Worm (Caenorhabditis elegans): ENCODE measurements around the gene kcnl-1.

DNA sequence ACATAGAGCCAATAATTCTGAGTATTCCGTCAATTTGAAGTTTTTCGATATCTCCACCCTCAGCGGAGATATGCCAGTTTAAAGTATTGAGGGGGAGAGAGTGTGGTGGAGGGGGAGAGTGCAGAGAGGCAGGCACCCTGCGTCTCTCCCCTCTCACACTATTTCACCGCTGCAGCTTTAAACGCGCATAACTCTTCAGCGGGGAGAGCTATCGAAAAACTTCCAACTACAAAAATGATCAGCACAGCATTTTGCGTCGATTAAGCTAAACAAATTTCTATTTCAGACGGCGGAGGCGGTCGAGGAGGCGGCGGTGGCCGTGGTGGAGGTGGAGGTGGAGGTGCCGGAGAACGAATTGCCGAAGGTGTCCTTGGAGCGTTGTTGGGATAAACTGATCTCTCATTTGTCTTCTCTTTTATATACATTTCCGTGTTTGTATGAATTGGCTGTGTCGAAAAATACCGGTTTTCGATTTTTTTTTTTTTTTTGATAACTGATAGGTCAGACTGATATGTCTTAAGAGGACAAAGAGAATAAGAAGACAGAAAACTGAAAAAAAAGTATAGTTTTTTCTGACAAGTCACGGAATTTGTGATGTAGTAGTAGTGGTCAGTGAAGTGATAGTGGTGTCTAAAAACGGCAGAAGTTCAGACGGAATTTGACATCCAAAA lies 46.6 kb downstream of the kcnl-1 start:
- 0 out of 2 replicates have a peak, but pooled peaks have one; percentile 11 for TF ChIP-seq mcd-1 (GFP tag; IDR thresholded peaks at IDR 0.05)
- no peak for TF ChIP-seq T07F8.4 (tag; optimal IDR thresholded peaks at IDR 0.05)
- no peak for TF ChIP-seq lir-1 (GFP tag; conservative IDR thresholded peaks at IDR 0.05)
- TF ChIP-seq B0019.2 (GFP tag; conservative IDR thresholded peaks at IDR 0.05), result no peak
- no peak for TF ChIP-seq hlh-26 (GFP tag; conservative IDR thresholded peaks at IDR 0.05)
- TF ChIP-seq dpl-1 (GFP tag; optimal IDR thresholded peaks at IDR 0.05), result no peak
- TF ChIP-seq bed-2 (GFP tag; IDR thresholded peaks at IDR 0.05), result no peak
- no peak for TF ChIP-seq B0336.3 (GFP tag; IDR thresholded peaks at IDR 0.05)
- no peak for TF ChIP-seq Y53G8AR.9 (GFP tag; conservative IDR thresholded peaks at IDR 0.05)
